Fruit fly (Drosophila melanogaster) whole organism, prepupa: Measurements from ENCODE around the gene strat.

Experiments used
- Blimp-1 ChIP-seq: fragments of 200-800 bp; sonication (Bioruptor generic); optimal IDR thresholded peaks from 3 replicates; lab custom pipeline; 2017; ENCODE audit warnings: missing biosample characterization, missing genetic modification characterization, mild to moderate bottlenecking, moderate library complexity, missing genetic modification reagents
- CG10631 ChIP-seq: fragments of 200-800 bp; sonication (Bioruptor generic); optimal IDR thresholded peaks from 2 replicates; lab custom pipeline; 2016; ENCODE audit warnings: missing biosample characterization, missing genetic modification characterization
- CG10669 ChIP-seq: fragments of 200-800 bp; sonication (Bioruptor generic); optimal IDR thresholded peaks from 3 replicates; lab custom pipeline; 2018; ENCODE audit warnings: missing biosample characterization, mild to moderate bottlenecking, missing genetic modification characterization, moderate library complexity
- CG11294 ChIP-seq: fragments of 200-800 bp; sonication (Bioruptor generic); IDR thresholded peaks from 2 replicates; pipeline ENCODE4 v1.3.6; 2022; ENCODE audit warnings: missing biosample characterization, missing genetic modification characterization
- CG11762 ChIP-seq: fragments of 200-800 bp; sonication (Bioruptor generic); optimal IDR thresholded peaks from 3 replicates; lab custom pipeline; 2016; ENCODE audit warnings: missing biosample characterization, missing genetic modification characterization; ENCODE audit not compliant: insufficient read depth
- CG11902 ChIP-seq: fragments of 200-800 bp; sonication (Bioruptor generic); optimal IDR thresholded peaks from 3 replicates; lab custom pipeline; 2016; ENCODE audit warnings: missing biosample characterization, missing genetic modification characterization
- CG15336 ChIP-seq: fragments of 200-800 bp; sonication (Bioruptor generic); IDR thresholded peaks from 2 replicates; pipeline ENCODE4 v1.3.6; 2022; ENCODE audit warnings: missing biosample characterization, missing genetic modification characterization
- CG1621 ChIP-seq: fragments of 200-800 bp; sonication (Bioruptor generic); optimal IDR thresholded peaks from 3 replicates; lab custom pipeline; 2018; ENCODE audit warnings: missing biosample characterization, mild to moderate bottlenecking, missing genetic modification characterization
- CG16779 ChIP-seq: fragments of 200-800 bp; sonication (Bioruptor generic); optimal IDR thresholded peaks from 3 replicates; lab custom pipeline; 2017; ENCODE audit warnings: missing biosample characterization, mild to moderate bottlenecking, missing genetic modification characterization
- CG3032 ChIP-seq: fragments of 200-800 bp; optimal IDR thresholded peaks from 2 replicates; lab custom pipeline; 2019; ENCODE audit warnings: missing biosample characterization, mild to moderate bottlenecking, missing genetic modification characterization, moderate library complexity
- CG32006 ChIP-seq: fragments of 200-800 bp; sonication (Bioruptor generic); optimal IDR thresholded peaks from 3 replicates; lab custom pipeline; 2017; ENCODE audit warnings: missing biosample characterization, mild to moderate bottlenecking, missing genetic modification characterization
- CG34406 ChIP-seq: fragments of 200-800 bp; sonication (Bioruptor generic); optimal IDR thresholded peaks from 3 replicates; lab custom pipeline; 2016; ENCODE audit warnings: missing biosample characterization, missing genetic modification characterization
- CG3919 ChIP-seq: fragments of 200-800 bp; sonication (Bioruptor generic); optimal IDR thresholded peaks from 3 replicates; lab custom pipeline; 2016; ENCODE audit warnings: missing biosample characterization, missing genetic modification characterization
- CG6163 ChIP-seq: fragments of 200-800 bp; sonication (Bioruptor generic); IDR thresholded peaks from 3 replicates; pipeline ENCODE4 v1.3.6; 2022; ENCODE audit warnings: missing biosample characterization, missing genetic modification characterization
- CG6792 ChIP-seq: fragments of 200-800 bp; sonication (Bioruptor generic); optimal IDR thresholded peaks from 3 replicates; lab custom pipeline; 2016; ENCODE audit warnings: missing biosample characterization, missing genetic modification characterization
- CG6808 ChIP-seq: fragments of 200-800 bp; sonication (Bioruptor generic); optimal IDR thresholded peaks from 3 replicates; lab custom pipeline; 2017; ENCODE audit warnings: missing biosample characterization, missing genetic modification characterization, mild to moderate bottlenecking, moderate library complexity, missing genetic modification reagents
- CG6854 ChIP-seq: fragments of 200-800 bp; sonication (Bioruptor generic); optimal IDR thresholded peaks from 2 replicates; lab custom pipeline; 2017; ENCODE audit warnings: missing biosample characterization, mild to moderate bottlenecking, missing genetic modification characterization
- CG8319 ChIP-seq: fragments of 200-800 bp; sonication (Bioruptor generic); optimal IDR thresholded peaks from 3 replicates; lab custom pipeline; 2016; ENCODE audit warnings: missing biosample characterization, missing genetic modification characterization
- CG8632 ChIP-seq: fragments of 200-800 bp; sonication (Bioruptor generic); optimal IDR thresholded peaks from 3 replicates; lab custom pipeline; 2016; ENCODE audit warnings: missing biosample characterization, missing genetic modification characterization
- CG9139 ChIP-seq: fragments of 200-800 bp; sonication (Bioruptor generic); optimal IDR thresholded peaks from 3 replicates; lab custom pipeline; 2017; ENCODE audit warnings: missing biosample characterization, mild to moderate bottlenecking, missing genetic modification characterization
- Eip75B ChIP-seq: fragments of 200-800 bp; sonication (Bioruptor generic); optimal IDR thresholded peaks from 3 replicates; lab custom pipeline; 2016; ENCODE audit warnings: missing biosample characterization, missing genetic modification characterization
- Eip78C ChIP-seq: fragments of 200-800 bp; sonication (Bioruptor generic); peaks from one replicate; lab custom pipeline; 2016; ENCODE audit warnings: missing biosample characterization, missing genetic modification characterization
- Eip93F ChIP-seq: fragments of 200-800 bp; sonication (Bioruptor generic); optimal IDR thresholded peaks from 2 replicates; lab custom pipeline; 2016; ENCODE audit warnings: missing biosample characterization, mild to moderate bottlenecking, missing genetic modification characterization
- Ets21C ChIP-seq: fragments of 200-800 bp; sonication (Bioruptor generic); optimal IDR thresholded peaks from 3 replicates; lab custom pipeline; 2016; ENCODE audit warnings: missing biosample characterization, missing genetic modification characterization
- Ets96B ChIP-seq: fragments of 200-800 bp; optimal IDR thresholded peaks from 2 replicates; lab custom pipeline; 2019; ENCODE audit warnings: missing biosample characterization, mild to moderate bottlenecking, missing genetic modification characterization, moderate library complexity
- Hr39 ChIP-seq: fragments of 200-800 bp; sonication (Bioruptor generic); optimal IDR thresholded peaks from 2 replicates; lab custom pipeline; 2016; ENCODE audit warnings: missing biosample characterization, missing genetic modification characterization
- Hr4 ChIP-seq: fragments of 200-800 bp; sonication (Bioruptor generic); optimal IDR thresholded peaks from 3 replicates; lab custom pipeline; 2016; ENCODE audit warnings: missing biosample characterization, missing genetic modification characterization
- Lpt ChIP-seq: fragments of 200-800 bp; sonication (Bioruptor generic); optimal IDR thresholded peaks from 3 replicates; lab custom pipeline; 2016; ENCODE audit warnings: missing biosample characterization, missing genetic modification characterization
- OdsH ChIP-seq: fragments of 200-800 bp; sonication (Bioruptor generic); optimal IDR thresholded peaks from 3 replicates; lab custom pipeline; 2016; ENCODE audit warnings: missing biosample characterization, missing genetic modification characterization
- Smox ChIP-seq: fragments of 200-800 bp; sonication (Bioruptor generic); optimal IDR thresholded peaks from 3 replicates; lab custom pipeline; 2016; ENCODE audit warnings: missing biosample characterization, missing genetic modification characterization
- Sox102F ChIP-seq: fragments of 200-800 bp; sonication (Bioruptor generic); optimal IDR thresholded peaks from 2 replicates; lab custom pipeline; 2016; ENCODE audit warnings: missing biosample characterization, mild to moderate bottlenecking, missing genetic modification characterization
- Sox14 ChIP-seq: fragments of 200-800 bp; sonication (Bioruptor generic); optimal IDR thresholded peaks from 3 replicates; lab custom pipeline; 2016; ENCODE audit warnings: missing biosample characterization, missing genetic modification characterization
- Sox15 ChIP-seq: fragments of 200-800 bp; sonication (Bioruptor generic); optimal IDR thresholded peaks from 3 replicates; lab custom pipeline; 2016; ENCODE audit warnings: missing biosample characterization, missing genetic modification characterization
- achi ChIP-seq: fragments of 200-800 bp; sonication (Bioruptor generic); optimal IDR thresholded peaks from 3 replicates; lab custom pipeline; 2016; ENCODE audit warnings: missing biosample characterization, missing genetic modification characterization
- acj6 ChIP-seq: fragments of 200-800 bp; sonication (Bioruptor generic); optimal IDR thresholded peaks from 3 replicates; lab custom pipeline; 2016; ENCODE audit warnings: missing biosample characterization, missing genetic modification characterization
- cyc ChIP-seq: fragments of 200-800 bp; sonication (Bioruptor generic); optimal IDR thresholded peaks from 3 replicates; lab custom pipeline; 2016; ENCODE audit warnings: missing biosample characterization, missing genetic modification characterization
- dac ChIP-seq: fragments of 200-800 bp; sonication (Bioruptor generic); optimal IDR thresholded peaks from 2 replicates; lab custom pipeline; 2017; ENCODE audit warnings: missing biosample characterization, mild to moderate bottlenecking, missing genetic modification characterization
- dsx ChIP-seq: fragments of 200-800 bp; optimal IDR thresholded peaks from 3 replicates; lab custom pipeline; 2019; ENCODE audit warnings: missing biosample characterization, mild to moderate bottlenecking, missing genetic modification characterization, moderate library complexity; ENCODE audit not compliant: poor library complexity, severe bottlenecking
- eg ChIP-seq: fragments of 200-800 bp; sonication (Bioruptor generic); IDR thresholded peaks from 3 replicates; pipeline ENCODE4 v1.3.6; 2022; ENCODE audit warnings: missing biosample characterization, missing genetic modification characterization
- esn ChIP-seq: fragments of 200-800 bp; sonication (Bioruptor generic); optimal IDR thresholded peaks from 2 replicates; lab custom pipeline; 2016; ENCODE audit warnings: missing biosample characterization, mild to moderate bottlenecking, missing genetic modification characterization, moderate library complexity
- fd59A ChIP-seq: fragments of 200-800 bp; sonication (Bioruptor generic); optimal IDR thresholded peaks from 2 replicates; lab custom pipeline; 2017; ENCODE audit warnings: missing biosample characterization, mild to moderate bottlenecking, missing genetic modification characterization, missing genetic modification reagents
- fd85E ChIP-seq: fragments of 200-800 bp; sonication (Bioruptor generic); optimal IDR thresholded peaks from 3 replicates; lab custom pipeline; 2016; ENCODE audit warnings: missing biosample characterization, missing genetic modification characterization
- lz ChIP-seq: fragments of 200-800 bp; sonication (Bioruptor generic); optimal IDR thresholded peaks from 3 replicates; lab custom pipeline; 2016; ENCODE audit warnings: missing biosample characterization, missing genetic modification characterization
- net ChIP-seq: fragments of 200-800 bp; sonication (Bioruptor generic); optimal IDR thresholded peaks from 3 replicates; lab custom pipeline; 2016; ENCODE audit warnings: missing biosample characterization, missing genetic modification characterization
- pdm3 ChIP-seq: fragments of 200-800 bp; sonication (Bioruptor generic); optimal IDR thresholded peaks from 3 replicates; lab custom pipeline; 2016; ENCODE audit warnings: missing biosample characterization, missing genetic modification characterization
- salr ChIP-seq, 2 experiments: fragments of 200-800 bp; sonication (Bioruptor generic); optimal IDR thresholded peaks; 3 replicates each; lab custom pipeline; 2016 to 2018; ENCODE audit warnings: missing biosample characterization in 2 of 2, missing genetic modification characterization in 2 of 2, mild to moderate bottlenecking in 1 of 2
- spab ChIP-seq: fragments of 200-800 bp; sonication (Bioruptor generic); optimal IDR thresholded peaks from 2 replicates; lab custom pipeline; 2017; ENCODE audit warnings: missing biosample characterization, mild to moderate bottlenecking, missing genetic modification characterization, missing genetic modification reagents
- ss ChIP-seq, 2 experiments: fragments of 200-800 bp; sonication (Bioruptor generic); optimal IDR thresholded peaks; 2 replicates in 1 of 2; 3 replicates in 1 of 2; lab custom pipeline; 2017 to 2018; ENCODE audit warnings: mild to moderate bottlenecking in 2 of 2, missing biosample characterization in 2 of 2, missing genetic modification characterization in 2 of 2, moderate library complexity in 1 of 2
- svp ChIP-seq: fragments of 200-800 bp; sonication (Bioruptor generic); peaks from one replicate; lab custom pipeline; 2016; ENCODE audit warnings: missing biosample characterization, missing genetic modification characterization
- topi ChIP-seq: fragments of 200-800 bp; sonication (Bioruptor generic); optimal IDR thresholded peaks from 3 replicates; lab custom pipeline; 2016; ENCODE audit warnings: missing biosample characterization, missing genetic modification characterization

The strat gene

dm6 chr2L:8365701-8366643, 45.8 kb downstream of the strat start, which contains the start of gene Pp2A-29B:
Gene Pp2A-29B, plus strand, starts transcription at chr2L:8366038.
- no peak for TF ChIP-seq Lpt (GFP tag; lab: Kevin White, UChicago)
- TF ChIP-seq Hr4: peak; percentile 44
- no peak for TF ChIP-seq fd59A (GFP tag; lab: Kevin White, UChicago)
- peak; percentile 10 for TF ChIP-seq cyc (GFP tag; lab: Kevin White, UChicago)
- TF ChIP-seq Sox15 (GFP tag; lab: Kevin White, UChicago): no peak
- no peak for TF ChIP-seq CG8319 (GFP tag; lab: Kevin White, UChicago)
- no peak for TF ChIP-seq net (GFP tag; lab: Kevin White, UChicago)
- TF ChIP-seq esn: peak; percentile 54
- peak; percentile 50 for TF ChIP-seq Ets21C
- peak; percentile 77 for TF ChIP-seq Eip78C (GFP tag; lab: Kevin White, UChicago)
- TF ChIP-seq fd85E (GFP tag; lab: Kevin White, UChicago): no peak
- TF ChIP-seq CG9139 (GFP tag; lab: Kevin White, UChicago): no peak
- TF ChIP-seq spab (GFP tag; lab: Kevin White, UChicago): no peak
- no peak for TF ChIP-seq CG15336 (GFP tag; lab: Robert Waterston, UW)
- TF ChIP-seq CG32006: no peak
- no peak for TF ChIP-seq eg (GFP tag; lab: Robert Waterston, UW)
- TF ChIP-seq salr (GFP tag; optimal IDR thresholded peaks at IDR 0.05; lab: Kevin White, UChicago): no peak
- no peak for TF ChIP-seq CG8632
- TF ChIP-seq ss (GFP tag; optimal IDR thresholded peaks at IDR 0.05; lab: Kevin White, UChicago): peak in 1 of 2 experiments; percentile 48
- peak; percentile 46 for TF ChIP-seq pdm3 (GFP tag; lab: Kevin White, UChicago)
- peak; percentile 31 for TF ChIP-seq Eip75B
- TF ChIP-seq Hr39: peak; percentile 48
- no peak for TF ChIP-seq dac
- peak; percentile 15 for TF ChIP-seq acj6 (GFP tag; lab: Kevin White, UChicago)
- TF ChIP-seq CG10669 (GFP tag; lab: Kevin White, UChicago): peak; percentile 19
- TF ChIP-seq dsx (GFP tag; lab: Kevin White, UChicago): no peak
- TF ChIP-seq Eip93F (GFP tag; lab: Kevin White, UChicago): no peak
- TF ChIP-seq OdsH (GFP tag; lab: Kevin White, UChicago): peak; percentile 36
- no peak for TF ChIP-seq CG11294 (GFP tag; lab: Robert Waterston, UW)
- TF ChIP-seq CG11902: peak; percentile 38
- TF ChIP-seq svp: peak; percentile 82
- TF ChIP-seq CG6808 (GFP tag; lab: Kevin White, UChicago): no peak
- TF ChIP-seq CG1621 (tag; lab: Kevin White, UChicago): no peak
- TF ChIP-seq Blimp-1 (GFP tag; lab: Kevin White, UChicago): no peak
- TF ChIP-seq lz (GFP tag; lab: Kevin White, UChicago): peak; percentile 55
- no peak for TF ChIP-seq CG6854 (GFP tag; lab: Kevin White, UChicago)
- TF ChIP-seq topi (GFP tag; lab: Kevin White, UChicago): peak; percentile 39
- TF ChIP-seq Sox14 (GFP tag; lab: Kevin White, UChicago): no peak
- no peak for TF ChIP-seq CG16779 (tag; lab: Kevin White, UChicago)
- TF ChIP-seq CG6792 (GFP tag; lab: Kevin White, UChicago): no peak
- 0 out of 3 replicates have a peak, but pooled peaks have one; percentile 6 for TF ChIP-seq CG6163 (GFP tag; lab: Robert Waterston, UW)
- TF ChIP-seq CG3032 (tag; lab: Kevin White, UChicago): peak; percentile 12
- TF ChIP-seq Ets96B (tag; lab: Kevin White, UChicago): peak; percentile 12
- TF ChIP-seq Sox102F (GFP tag; lab: Kevin White, UChicago): peak; percentile 42
- no peak for TF ChIP-seq CG11762 (GFP tag; lab: Kevin White, UChicago)
- peak; percentile 58 for TF ChIP-seq Smox (GFP tag; lab: Kevin White, UChicago)
- no peak for TF ChIP-seq CG34406 (GFP tag; lab: Kevin White, UChicago)
- no peak for TF ChIP-seq CG3919
- TF ChIP-seq CG10631 (GFP tag; lab: Kevin White, UChicago): peak; percentile 45
- peak; percentile 92 for TF ChIP-seq achi
